Fruit fly (Drosophila melanogaster): ENCODE data around the gene CG15221.

DNA sequence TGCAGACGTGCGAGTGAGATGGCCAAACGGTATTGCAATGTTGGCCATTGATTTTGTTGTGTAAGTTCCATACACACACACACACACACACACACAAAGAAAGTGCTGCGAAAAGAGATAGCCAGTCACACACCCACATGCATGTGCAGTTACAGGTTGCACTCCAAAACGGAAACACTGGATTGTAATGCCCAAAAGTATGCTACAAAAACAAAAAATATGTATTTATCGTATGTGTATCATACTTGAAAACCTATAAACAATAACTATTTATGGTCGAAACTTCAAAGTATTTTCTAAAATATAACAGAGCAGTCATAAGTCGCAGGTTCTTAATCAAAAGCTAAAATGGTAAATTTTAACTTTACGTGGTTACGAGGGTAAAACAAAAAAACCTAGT, 5.9 kb downstream of the CG15221 start:
- TF ChIP-seq CG5204 (GFP tag; optimal IDR thresholded peaks at IDR 0.05) (peak; percentile 57), Hr96 (GFP tag; optimal IDR thresholded peaks at IDR 0.05) (peak; percentile 35), Clk (GFP tag; optimal IDR thresholded peaks at IDR 0.05) (no peak), CG12768 (GFP tag; optimal IDR thresholded peaks at IDR 0.05) (peak; percentile 38), pad (GFP tag; optimal IDR thresholded peaks at IDR 0.05) (peak; percentile 6), cic (GFP tag; optimal IDR thresholded peaks at IDR 0.05) (no peak), cnc (optimal IDR thresholded peaks at IDR 0.05) (no peak), kay (GFP tag; ENCODE audit: borderline replicate concordance) (no peak), CG11617 (GFP tag; optimal IDR thresholded peaks at IDR 0.05) (peak; percentile 16), toe (GFP tag; optimal IDR thresholded peaks at IDR 0.05) (no peak), CG7045 (GFP tag; optimal IDR thresholded peaks at IDR 0.05) (peak; percentile 58), Crg-1 (GFP tag; optimal IDR thresholded peaks at IDR 0.05) (no peak), bab1 (GFP tag; optimal IDR thresholded peaks at IDR 0.05) (no peak), ovo (GFP tag; optimal IDR thresholded peaks at IDR 0.05) (no peak)

All from whole organism, adult.